Worm (Caenorhabditis elegans) whole organism, late embryonic: ENCODE measurements around the gene hda-5.
A peak's percentile ranks its signal among the peaks of the same experiment; 100 is the strongest.

Source experiments
- C08G9.2 ChIP-seq: sonication (generic microtip); optimal IDR thresholded peaks from 2 replicates; lab custom pipeline; 2016; ENCODE audit warnings: mild to moderate bottlenecking, missing genetic modification characterization, moderate library complexity, missing compliant biosample characterization
- F13H6.1 ChIP-seq: sonication (generic microtip); optimal IDR thresholded peaks from 2 replicates; lab custom pipeline; 2016; ENCODE audit warnings: missing genetic modification characterization, missing compliant biosample characterization
- K02D7.2 ChIP-seq: sonication (generic microtip); optimal IDR thresholded peaks from 2 replicates; lab custom pipeline; 2017; ENCODE audit warnings: mild to moderate bottlenecking, missing genetic modification characterization, missing compliant biosample characterization
- T23F11.4 ChIP-seq: fragments of 200-800 bp; sonication (Bioruptor generic); optimal IDR thresholded peaks from 2 replicates; lab custom pipeline; 2018; ENCODE audit warnings: mild to moderate bottlenecking, missing genetic modification characterization, missing compliant biosample characterization
- Y22D7AL.16 ChIP-seq: sonication (generic microtip); optimal IDR thresholded peaks from 2 replicates; lab custom pipeline; 2016; ENCODE audit warnings: missing genetic modification characterization, missing compliant biosample characterization
- ahr-1 ChIP-seq: sonication (generic microtip); optimal IDR thresholded peaks from 2 replicates; lab custom pipeline; 2016; ENCODE audit warnings: missing genetic modification characterization, missing compliant biosample characterization
- ceh-18 ChIP-seq: sonication (generic microtip); optimal IDR thresholded peaks from 2 replicates; lab custom pipeline; 2016; ENCODE audit warnings: missing genetic modification characterization, missing compliant biosample characterization
- ceh-2 ChIP-seq: sonication (generic microtip); optimal IDR thresholded peaks from 2 replicates; lab custom pipeline; 2016; ENCODE audit warnings: missing genotype, missing genetic modification characterization, missing compliant biosample characterization
- ceh-31 ChIP-seq: sonication (generic microtip); optimal IDR thresholded peaks from 2 replicates; lab custom pipeline; 2016; ENCODE audit warnings: missing genetic modification characterization, missing compliant biosample characterization
- ceh-34 ChIP-seq: sonication (generic microtip); optimal IDR thresholded peaks from 2 replicates; lab custom pipeline; 2016; ENCODE audit warnings: mild to moderate bottlenecking, missing genetic modification characterization, missing compliant biosample characterization
- ceh-6 ChIP-seq: fragments of 200-800 bp; sonication (Bioruptor generic); optimal IDR thresholded peaks from 2 replicates; lab custom pipeline; 2018; ENCODE audit warnings: mild to moderate bottlenecking, missing genetic modification characterization, missing compliant biosample characterization
- dve-1 ChIP-seq: sonication (generic microtip); optimal IDR thresholded peaks from 2 replicates; lab custom pipeline; 2017; ENCODE audit warnings: antibody characterized with exemption, mild to moderate bottlenecking, missing genetic modification characterization, missing compliant biosample characterization
- elt-2 ChIP-seq: sonication (generic microtip); optimal IDR thresholded peaks from 2 replicates; lab custom pipeline; 2016; ENCODE audit warnings: missing genetic modification reagents, missing genetic modification characterization, missing compliant biosample characterization
- fax-1 ChIP-seq: sonication (generic microtip); optimal IDR thresholded peaks from 2 replicates; lab custom pipeline; 2016; ENCODE audit warnings: missing genotype, missing genetic modification characterization, missing compliant biosample characterization
- fkh-6 ChIP-seq: sonication (generic microtip); optimal IDR thresholded peaks from 2 replicates; lab custom pipeline; 2016; ENCODE audit warnings: missing genetic modification characterization, missing compliant biosample characterization
- hlh-15 ChIP-seq: sonication (generic microtip); optimal IDR thresholded peaks from 2 replicates; lab custom pipeline; 2016; ENCODE audit warnings: missing genetic modification characterization, missing compliant biosample characterization
- hlh-30 ChIP-seq: sonication (generic microtip); optimal IDR thresholded peaks from 2 replicates; lab custom pipeline; 2017; ENCODE audit warnings: antibody characterized with exemption, missing genetic modification characterization, missing compliant biosample characterization; ENCODE audit not compliant: insufficient read depth
- hlh-6 ChIP-seq: sonication (generic microtip); optimal IDR thresholded peaks from 2 replicates; lab custom pipeline; 2016; ENCODE audit warnings: missing genotype, missing genetic modification characterization, missing compliant biosample characterization
- madf-2 ChIP-seq: sonication (generic microtip); optimal IDR thresholded peaks from 2 replicates; lab custom pipeline; 2017; ENCODE audit warnings: missing genetic modification characterization, missing compliant biosample characterization
- mec-3 ChIP-seq: sonication (generic microtip); optimal IDR thresholded peaks from 2 replicates; lab custom pipeline; 2016; ENCODE audit warnings: borderline replicate concordance, missing genetic modification characterization, missing compliant biosample characterization
- nfya-1 ChIP-seq: sonication (generic microtip); optimal IDR thresholded peaks from 2 replicates; lab custom pipeline; 2017; ENCODE audit warnings: missing genetic modification characterization, mild to moderate bottlenecking, missing compliant biosample characterization, antibody characterized with exemption, moderate library complexity
- nhr-232 ChIP-seq: sonication (generic microtip); optimal IDR thresholded peaks from 2 replicates; lab custom pipeline; 2016; ENCODE audit warnings: missing genetic modification characterization, missing compliant biosample characterization
- npax-4 ChIP-seq: sonication (generic microtip); optimal IDR thresholded peaks from 2 replicates; lab custom pipeline; 2016; ENCODE audit warnings: missing genetic modification characterization, missing compliant biosample characterization
- pag-3 ChIP-seq: sonication (generic microtip); optimal IDR thresholded peaks from 2 replicates; lab custom pipeline; 2016; ENCODE audit warnings: missing compliant biosample characterization, missing genetic modification characterization, borderline replicate concordance
- pax-1 ChIP-seq: fragments of 150-350 bp; optimal IDR thresholded peaks from 2 replicates; lab custom pipeline; 2014; ENCODE audit warnings: missing biosample characterization, missing genetic modification characterization
- pha-2 ChIP-seq: sonication (generic microtip); optimal IDR thresholded peaks from 2 replicates; lab custom pipeline; 2017; ENCODE audit warnings: mild to moderate bottlenecking, missing genetic modification characterization, missing compliant biosample characterization
- ref-2 ChIP-seq: sonication (generic microtip); optimal IDR thresholded peaks from 2 replicates; lab custom pipeline; 2016; ENCODE audit warnings: missing genetic modification characterization, missing compliant biosample characterization
- rnt-1 ChIP-seq: sonication (generic microtip); optimal IDR thresholded peaks from 2 replicates; lab custom pipeline; 2016; ENCODE audit warnings: missing genetic modification characterization, missing compliant biosample characterization
- sox-4 ChIP-seq: sonication (generic microtip); optimal IDR thresholded peaks from 2 replicates; lab custom pipeline; 2017; ENCODE audit warnings: mild to moderate bottlenecking, missing genetic modification characterization, inconsistent platforms, missing compliant biosample characterization
- syd-9 ChIP-seq: sonication (generic microtip); optimal IDR thresholded peaks from 2 replicates; lab custom pipeline; 2016; ENCODE audit warnings: mild to moderate bottlenecking, missing genetic modification characterization, moderate library complexity, missing compliant biosample characterization
- tbx-2 ChIP-seq: sonication (generic microtip); optimal IDR thresholded peaks from 2 replicates; lab custom pipeline; 2016; ENCODE audit warnings: missing genetic modification characterization, missing compliant biosample characterization
- tbx-7 ChIP-seq: sonication (generic microtip); optimal IDR thresholded peaks from 2 replicates; lab custom pipeline; 2016; ENCODE audit warnings: missing genotype, missing genetic modification characterization, missing compliant biosample characterization
- ttx-3 ChIP-seq: sonication (generic microtip); optimal IDR thresholded peaks from 2 replicates; lab custom pipeline; 2016; ENCODE audit warnings: missing genetic modification reagents, missing genetic modification characterization, missing compliant biosample characterization
- unc-3 ChIP-seq, 2 experiments: fragments of 200-800 bp in 1 of 2; sonication (Bioruptor generic) in 1 of 2; sonication (generic microtip) in 1 of 2; conservative IDR thresholded peaks in 1 of 2; optimal IDR thresholded peaks in 1 of 2; 2 replicates each; pipeline versions ENCODE4 v1.3.6 to Lab custom; 2016 to 2022; ENCODE audit warnings: missing compliant biosample characterization in 2 of 2, missing genetic modification characterization in 2 of 2, missing genetic modification reagents in 1 of 2
- unc-42 ChIP-seq: sonication (generic microtip); optimal IDR thresholded peaks from 2 replicates; lab custom pipeline; 2016; ENCODE audit warnings: missing genotype, missing genetic modification characterization, missing compliant biosample characterization
- unc-55 ChIP-seq: sonication (generic microtip); optimal IDR thresholded peaks from 2 replicates; lab custom pipeline; 2017; ENCODE audit warnings: missing biosample characterization, missing genetic modification reagents, missing genetic modification characterization
- zip-5 ChIP-seq: sonication (generic microtip); optimal IDR thresholded peaks from 2 replicates; lab custom pipeline; 2016; ENCODE audit warnings: missing genetic modification characterization, missing compliant biosample characterization

The hda-5 gene

ce11 chrII:11811241-11811640, 12.4 kb downstream of the hda-5 start:
- TF ChIP-seq Y22D7AL.16 (tag; lab: Kevin White, UChicago), result no peak
- no peak for TF ChIP-seq unc-55 (GFP tag; lab: Kevin White, UChicago)
- TF ChIP-seq zip-5 (tag; lab: Kevin White, UChicago), result no peak
- no peak for TF ChIP-seq ceh-34 (tag; lab: Kevin White, UChicago)
- TF ChIP-seq fax-1, result no peak
- no peak for TF ChIP-seq syd-9 (tag; lab: Kevin White, UChicago)
- TF ChIP-seq T23F11.4 (GFP tag; lab: Kevin White, UChicago), result no peak

DNA sequence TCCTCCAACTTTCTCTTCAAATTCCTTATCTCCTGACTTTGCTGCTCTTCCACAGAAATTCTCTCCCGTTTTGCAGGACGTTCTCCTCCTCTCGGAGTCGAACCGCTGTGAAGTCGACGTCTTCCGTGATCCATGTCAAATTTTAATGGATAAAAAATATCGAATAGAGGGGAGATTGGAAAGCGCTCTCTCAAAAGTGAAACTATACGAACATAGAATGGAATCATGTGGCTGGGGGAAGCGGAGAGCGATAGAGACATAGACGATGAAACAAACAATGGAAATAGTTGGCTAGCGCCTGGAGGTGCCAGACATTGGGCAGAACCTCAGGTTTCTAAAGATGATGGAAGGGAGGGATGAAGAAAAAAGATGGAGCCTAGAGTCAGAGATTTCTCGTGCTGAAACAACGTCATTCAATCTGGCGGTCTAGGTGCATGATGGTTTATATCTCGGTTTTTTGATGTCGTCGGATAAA, 15.1 kb downstream of the hda-5 start, which contains the start of gene F43G6.8:
Gene F43G6.8 (minus strand): TSS at position 198 of the 475 bp plus-strand sequence.
- TF ChIP-seq fkh-6 (no peak), F13H6.1 (tag; lab: Kevin White, UChicago) (no peak), hlh-6 (no peak), ref-2 (peak; percentile 20), ceh-6 (no peak), hlh-30 (tag; lab: Kevin White, UChicago) (peak; percentile 84), mec-3 (tag; lab: Kevin White, UChicago) (no peak), npax-4 (tag; lab: Kevin White, UChicago) (no peak), C08G9.2 (tag; lab: Kevin White, UChicago) (no peak), madf-2 (tag; lab: Kevin White, UChicago) (no peak), sox-4 (tag; lab: Kevin White, UChicago) (no peak), elt-2 (no peak), ceh-2 (tag; lab: Kevin White, UChicago) (no peak), pag-3 (tag; lab: Kevin White, UChicago) (no peak), pax-1 (no peak), tbx-2 (tag; lab: Kevin White, UChicago) (peak; percentile 26), ceh-18 (tag; lab: Kevin White, UChicago) (peak; percentile 14), unc-3 (GFP tag; conservative IDR thresholded peaks at IDR 0.05; lab: Robert Waterston, UW) (no peak), unc-3 (tag; optimal IDR thresholded peaks at IDR 0.05; lab: Kevin White, UChicago) (no peak), unc-42 (no peak), hlh-15 (tag; lab: Kevin White, UChicago) (no peak), dve-1 (no peak), K02D7.2 (tag; lab: Kevin White, UChicago) (no peak), ceh-31 (peak; percentile 28), nfya-1 (peak; percentile 21), nhr-232 (tag; lab: Kevin White, UChicago) (no peak), ahr-1 (no peak), Y22D7AL.16 (tag; lab: Kevin White, UChicago) (no peak)

DNA sequence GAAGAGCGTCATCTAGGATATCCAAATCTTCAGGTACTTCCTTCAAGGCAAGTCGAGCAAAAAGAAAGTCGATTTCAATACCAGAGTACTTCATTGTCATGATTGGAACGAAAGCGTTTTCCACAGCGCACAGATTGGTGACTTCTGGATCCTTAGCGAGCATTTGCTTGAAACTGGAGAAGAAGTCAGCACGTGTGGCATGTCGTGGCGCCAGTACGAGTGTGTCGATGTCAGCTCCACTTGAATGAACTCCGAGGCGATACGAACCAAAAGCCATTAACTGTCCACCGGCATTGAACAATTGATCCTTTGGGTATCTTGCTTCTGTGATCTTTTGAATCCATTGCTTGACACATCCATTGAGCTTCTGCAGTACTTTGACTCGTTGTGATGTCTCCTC, 17.2 kb downstream of the hda-5 start:
- no peak for TF ChIP-seq C08G9.2 (tag; lab: Kevin White, UChicago)
- no peak for TF ChIP-seq fkh-6
- TF ChIP-seq ttx-3, result no peak
- TF ChIP-seq tbx-7 (tag; lab: Kevin White, UChicago), result no peak
- TF ChIP-seq zip-5 (tag; lab: Kevin White, UChicago), result no peak
- no peak for TF ChIP-seq sox-4 (tag; lab: Kevin White, UChicago)
- TF ChIP-seq hlh-30 (tag; lab: Kevin White, UChicago), result no peak
- TF ChIP-seq pha-2, result no peak

DNA sequence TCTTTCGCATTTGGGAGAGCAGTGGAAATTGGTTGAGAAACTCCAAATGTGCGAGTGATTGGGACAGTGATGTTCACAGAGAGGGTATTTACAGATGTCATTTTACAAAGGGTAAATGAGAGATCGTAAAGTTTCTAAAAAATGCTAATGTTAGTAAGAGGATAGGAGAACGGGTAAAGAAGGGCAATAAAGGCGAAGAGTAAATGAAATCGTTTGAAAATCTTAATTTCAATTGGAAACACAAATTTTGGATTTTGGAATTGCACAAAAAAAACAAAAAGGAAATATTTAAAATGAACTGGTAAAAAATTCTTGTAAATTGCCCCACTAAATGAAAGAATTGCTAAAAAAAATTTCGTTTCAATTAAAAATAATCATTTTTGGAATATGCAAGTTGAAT, 17.6 kb downstream of the hda-5 start, which contains the start of gene pap-3:
Gene pap-3 (minus strand): TSS at position 101 of the 400 bp plus-strand sequence.
- no peak for TF ChIP-seq rnt-1 (tag; lab: Kevin White, UChicago)
